Worm (Caenorhabditis elegans) whole organism, L2 larva: ENCODE measurements around the gene F47B10.3.
A peak's percentile ranks its signal among the peaks of the same experiment; 100 is the strongest.

Experiments
- C34F6.9 ChIP-seq: fragments of 150-350 bp; optimal IDR thresholded peaks from 2 replicates; lab custom pipeline; 2014; ENCODE audit warnings: missing biosample characterization, missing genetic modification characterization
- F13H6.1 ChIP-seq: sonication (generic microtip); optimal IDR thresholded peaks from 2 replicates; lab custom pipeline; 2016; ENCODE audit warnings: missing genetic modification characterization, missing compliant biosample characterization
- R02D3.7 ChIP-seq: fragments of 150-350 bp; optimal IDR thresholded peaks from 2 replicates; lab custom pipeline; 2014; ENCODE audit warnings: missing biosample characterization, missing genetic modification characterization
- Y55F3AM.14 ChIP-seq: fragments of 200-800 bp; sonication (Bioruptor generic); optimal IDR thresholded peaks from 2 replicates; lab custom pipeline; 2018; ENCODE audit warnings: mild to moderate bottlenecking, missing genetic modification characterization, missing compliant biosample characterization
- alr-1 ChIP-seq: fragments of 150-350 bp; optimal IDR thresholded peaks from 2 replicates; lab custom pipeline; 2014; ENCODE audit warnings: missing biosample characterization, missing genetic modification characterization
- aly-2 ChIP-seq: fragments of 150-350 bp; optimal IDR thresholded peaks from 2 replicates; lab custom pipeline; 2014; ENCODE audit warnings: missing biosample characterization, missing genetic modification characterization
- ama-1 ChIP-seq: fragments of 150-350 bp; optimal IDR thresholded peaks from 2 replicates; lab custom pipeline; 2018; ENCODE audit warnings: inconsistent platforms
- ceh-16 ChIP-seq: fragments of 150-350 bp; optimal IDR thresholded peaks from 2 replicates; lab custom pipeline; 2014; ENCODE audit warnings: missing biosample characterization, missing genetic modification characterization
- ceh-82 ChIP-seq: fragments of 150-350 bp; optimal IDR thresholded peaks from 2 replicates; lab custom pipeline; 2014; ENCODE audit warnings: missing biosample characterization, missing genetic modification characterization
- crh-2 ChIP-seq: sonication (generic microtip); optimal IDR thresholded peaks from 2 replicates; lab custom pipeline; 2017; ENCODE audit warnings: missing biosample characterization, missing genetic modification characterization
- dmd-4 ChIP-seq: sonication (generic microtip); optimal IDR thresholded peaks from 2 replicates; lab custom pipeline; 2017; ENCODE audit warnings: missing biosample characterization, missing genetic modification characterization
- egl-27 ChIP-seq: sonication (generic microtip); optimal IDR thresholded peaks from 3 replicates; lab custom pipeline; 2017; ENCODE audit warnings: missing biosample characterization, missing genetic modification reagents, missing genetic modification characterization
- elt-1 ChIP-seq: fragments of 150-350 bp; optimal IDR thresholded peaks from 2 replicates; lab custom pipeline; 2014; ENCODE audit warnings: missing biosample characterization, missing genetic modification characterization
- fos-1 ChIP-seq: fragments of 150-350 bp; optimal IDR thresholded peaks from 2 replicates; lab custom pipeline; 2014; ENCODE audit warnings: missing biosample characterization, missing genetic modification characterization
- lin-11 ChIP-seq: fragments of 150-350 bp; sonication (generic microtip); optimal IDR thresholded peaks from 2 replicates; lab custom pipeline; 2014; ENCODE audit warnings: missing biosample characterization, missing genetic modification characterization, inconsistent platforms, mixed read lengths
- lin-39 ChIP-seq: fragments of 150-350 bp; optimal IDR thresholded peaks from 2 replicates; lab custom pipeline; 2014; ENCODE audit warnings: missing biosample characterization, missing genetic modification reagents, missing genetic modification characterization
- mab-5 ChIP-seq: fragments of 150-350 bp; optimal IDR thresholded peaks from 2 replicates; lab custom pipeline; 2014; ENCODE audit warnings: missing biosample characterization, missing genetic modification characterization
- mbf-1 ChIP-seq: sonication (generic microtip); optimal IDR thresholded peaks from 2 replicates; lab custom pipeline; 2017; ENCODE audit warnings: missing biosample characterization, missing genetic modification characterization
- mdl-1 ChIP-seq, 2 experiments: fragments of 150-350 bp in 1 of 2; sonication (generic microtip) in 1 of 2; optimal IDR thresholded peaks; 2 replicates each; lab custom pipeline; 2017; ENCODE audit warnings: missing biosample characterization in 2 of 2, missing genetic modification characterization in 2 of 2
- nhr-12 ChIP-seq: fragments of 150-350 bp; optimal IDR thresholded peaks from 2 replicates; lab custom pipeline; 2014; ENCODE audit warnings: missing biosample characterization, missing genetic modification characterization
- nhr-129 ChIP-seq: fragments of 150-350 bp; optimal IDR thresholded peaks from 2 replicates; lab custom pipeline; 2014; ENCODE audit warnings: missing biosample characterization, missing genetic modification characterization
- nhr-21 ChIP-seq: fragments of 150-350 bp; optimal IDR thresholded peaks from 2 replicates; lab custom pipeline; 2014; ENCODE audit warnings: missing biosample characterization, missing genetic modification characterization
- nhr-237 ChIP-seq: fragments of 150-350 bp; optimal IDR thresholded peaks from 2 replicates; lab custom pipeline; 2014; ENCODE audit warnings: missing biosample characterization, missing genetic modification characterization
- nhr-25 ChIP-seq: fragments of 150-350 bp; sonication (generic microtip); optimal IDR thresholded peaks from 3 replicates; lab custom pipeline; 2014; ENCODE audit warnings: missing biosample characterization, missing genetic modification characterization
- nhr-77 ChIP-seq: fragments of 150-350 bp; optimal IDR thresholded peaks from 2 replicates; lab custom pipeline; 2014; ENCODE audit warnings: missing biosample characterization, missing genetic modification characterization
- peb-1 ChIP-seq: fragments of 150-350 bp; optimal IDR thresholded peaks from 2 replicates; lab custom pipeline; 2014; ENCODE audit warnings: missing biosample characterization, missing genetic modification characterization
- sem-4 ChIP-seq: fragments of 150-350 bp; optimal IDR thresholded peaks from 2 replicates; lab custom pipeline; 2014; ENCODE audit warnings: missing biosample characterization, missing genetic modification reagents, missing genetic modification characterization
- skn-1 ChIP-seq: sonication (generic microtip); optimal IDR thresholded peaks from 2 replicates; lab custom pipeline; 2017; ENCODE audit warnings: missing biosample characterization, missing genetic modification characterization
- sma-3 ChIP-seq: sonication (generic microtip); optimal IDR thresholded peaks from 2 replicates; lab custom pipeline; 2016; ENCODE audit warnings: missing genetic modification reagents, missing genetic modification characterization, missing compliant biosample characterization
- snpc-4 ChIP-seq: fragments of 150-350 bp; optimal IDR thresholded peaks from 2 replicates; lab custom pipeline; 2014; ENCODE audit warnings: missing biosample characterization, missing genetic modification characterization
- unc-39 ChIP-seq: fragments of 150-350 bp; optimal IDR thresholded peaks from 2 replicates; lab custom pipeline; 2014; ENCODE audit warnings: missing biosample characterization, missing genetic modification characterization
- unc-55 ChIP-seq: fragments of 150-350 bp; sonication (generic microtip); optimal IDR thresholded peaks from 3 replicates; lab custom pipeline; 2014; ENCODE audit warnings: missing biosample characterization, missing genetic modification reagents, missing genetic modification characterization
- unc-62 ChIP-seq: fragments of 150-350 bp; optimal IDR thresholded peaks from 2 replicates; lab custom pipeline; 2014; ENCODE audit warnings: missing biosample characterization, missing genetic modification reagents, missing genetic modification characterization
- zag-1 ChIP-seq: fragments of 150-350 bp; optimal IDR thresholded peaks from 2 replicates; lab custom pipeline; 2014; ENCODE audit warnings: missing biosample characterization, missing genetic modification characterization
- ztf-11 ChIP-seq: sonication (generic microtip); optimal IDR thresholded peaks from 2 replicates; lab custom pipeline; 2017; ENCODE audit warnings: missing biosample characterization, missing genetic modification characterization

F47B10.3 gene

DNA sequence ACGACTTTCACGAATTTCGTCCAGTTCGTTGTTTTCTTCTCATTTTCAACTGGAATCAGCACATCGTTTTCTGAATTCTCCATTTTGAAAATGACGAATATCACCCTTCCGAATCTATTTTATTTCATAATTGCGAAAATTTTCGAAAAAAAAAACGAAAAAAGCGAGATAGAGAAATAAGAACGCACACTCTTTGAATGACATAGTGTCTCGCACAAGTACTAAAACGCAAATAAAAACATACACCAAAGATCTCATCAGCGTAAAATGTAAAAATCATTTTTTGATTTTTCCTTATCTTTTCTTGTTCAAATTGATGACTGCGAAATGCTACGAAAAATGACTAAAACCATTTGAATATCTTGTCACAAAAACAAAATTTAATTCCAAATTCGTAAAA, 27.7 kb upstream of the F47B10.3 start, which contains the start of gene pgp-8:
Gene pgp-8 (minus strand): TSS at position 101 of the 400 bp plus-strand sequence.
- TF ChIP-seq fos-1 (tag; lab: Kevin White, UChicago): no peak
- no peak for TF ChIP-seq nhr-77 (tag; lab: Kevin White, UChicago)
- no peak for TF ChIP-seq mbf-1
- no peak for TF ChIP-seq lin-39 (tag; lab: Kevin White, UChicago)
- TF ChIP-seq peb-1 (tag; lab: Kevin White, UChicago): no peak
- TF ChIP-seq C34F6.9: peak; percentile 51

ce11 chrX:10870137-10870536, 21.9 kb upstream of the F47B10.3 start, which contains the start of gene pgp-7:
Gene pgp-7, minus strand, starts transcription at chrX:10870237.
- TF ChIP-seq nhr-77 (tag; lab: Kevin White, UChicago): no peak
- no peak for TF ChIP-seq alr-1 (tag; lab: Kevin White, UChicago)
- no peak for TF ChIP-seq C34F6.9
- no peak for TF ChIP-seq ceh-16 (tag; lab: Kevin White, UChicago)
- no peak for TF ChIP-seq R02D3.7 (tag; lab: Kevin White, UChicago)
- TF ChIP-seq ceh-82 (tag; lab: Kevin White, UChicago): no peak
- TF ChIP-seq nhr-25 (tag; lab: Kevin White, UChicago): no peak
- TF ChIP-seq snpc-4 (tag; lab: Kevin White, UChicago): no peak
- no peak for TF ChIP-seq mdl-1 (tag; optimal IDR thresholded peaks at IDR 0.05; lab: Kevin White, UChicago)
- no peak for TF ChIP-seq unc-62 (GFP tag; lab: Kevin White, UChicago)

ce11 chrX:10877138-10877743, 14.7 kb upstream of the F47B10.3 start, which contains the start of gene pgp-6:
Gene pgp-6, minus strand, starts transcription at chrX:10877425.
- TF ChIP-seq nhr-77 (tag; lab: Kevin White, UChicago): no peak
- no peak for TF ChIP-seq mdl-1 (tag; optimal IDR thresholded peaks at IDR 0.05; lab: Kevin White, UChicago)
- TF ChIP-seq R02D3.7 (tag; lab: Kevin White, UChicago): no peak
- peak; percentile 36 for TF ChIP-seq crh-2 (tag; lab: Kevin White, UChicago)
- TF ChIP-seq nhr-237 (tag; lab: Kevin White, UChicago): no peak
- peak; percentile 21 for TF ChIP-seq nhr-129 (tag; lab: Kevin White, UChicago)
- peak; percentile 67 for TF ChIP-seq fos-1 (tag; lab: Kevin White, UChicago)
- no peak for TF ChIP-seq alr-1 (tag; lab: Kevin White, UChicago)

ce11 chrX:10880509-10880908, 11.5 kb upstream of the F47B10.3 start, which contains the start of gene T21E8.4:
Gene T21E8.4, plus strand, starts transcription at chrX:10880809.
- TF ChIP-seq lin-11 (tag; lab: Kevin White, UChicago) (no peak), ztf-11 (tag; lab: Kevin White, UChicago) (no peak), peb-1 (tag; lab: Kevin White, UChicago) (no peak), dmd-4 (tag; lab: Kevin White, UChicago) (no peak), skn-1 (tag; lab: Kevin White, UChicago) (no peak), sem-4 (tag; lab: Kevin White, UChicago) (no peak), snpc-4 (tag; lab: Kevin White, UChicago) (no peak), lin-39 (tag; lab: Kevin White, UChicago) (no peak), egl-27 (tag; lab: Kevin White, UChicago) (no peak), aly-2 (tag; lab: Kevin White, UChicago) (no peak), F13H6.1 (tag; lab: Kevin White, UChicago) (no peak), elt-1 (tag; lab: Kevin White, UChicago) (no peak), nhr-12 (tag; lab: Kevin White, UChicago) (no peak), ceh-16 (tag; lab: Kevin White, UChicago) (no peak), Y55F3AM.14 (no peak)
- TF ChIP-seq, all 48 proteins: peak for 0

DNA sequence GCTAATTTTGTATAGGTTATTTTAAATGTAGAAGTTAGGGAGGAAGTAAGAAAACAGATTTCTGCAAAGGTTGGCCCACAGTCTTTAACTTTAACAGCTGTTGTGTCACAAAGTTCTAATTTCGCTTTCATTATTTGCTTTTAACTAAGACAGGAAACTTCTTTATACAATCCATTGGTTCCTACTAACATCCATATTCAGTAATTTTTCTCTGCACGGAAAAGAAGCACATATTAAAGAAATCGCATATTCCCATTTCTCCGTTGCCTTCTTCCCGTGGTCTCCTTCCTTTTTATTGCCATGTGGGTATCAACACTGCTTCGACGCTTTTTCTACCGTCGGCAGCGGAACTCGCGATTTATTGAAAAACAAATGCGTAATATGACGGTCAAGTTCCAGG, 10.0 kb upstream of the F47B10.3 start, which contains the start of gene T21E8.6:
Gene T21E8.6 (plus strand): TSS at position 301 of the 400 bp plus-strand sequence.
- no peak for TF ChIP-seq mab-5 (tag; lab: Kevin White, UChicago)
- no peak for TF ChIP-seq sma-3
- no peak for TF ChIP-seq unc-39 (tag; lab: Kevin White, UChicago)
- no peak for TF ChIP-seq unc-55 (GFP tag; lab: Kevin White, UChicago)
- TF ChIP-seq zag-1 (tag; lab: Kevin White, UChicago): no peak
- TF ChIP-seq nhr-21: no peak
- no peak for TF ChIP-seq ama-1 (lab: Kevin White, UChicago)
- TF ChIP-seq, all 48 proteins: peak for 0
